Worm (Caenorhabditis elegans) whole organism, L4 larva: ENCODE measurements around the gene his-24.

Experiments
- Y75B8A.6 ChIP-seq: fragments of 200-800 bp; sonication (Bioruptor generic); IDR thresholded peaks from 2 replicates; pipeline ENCODE4 v1.3.6; 2022; ENCODE audit warnings: missing genetic modification reagents, missing genetic modification characterization, missing compliant biosample characterization
- ZK337.2 ChIP-seq: fragments of 200-800 bp; sonication (Bioruptor generic); IDR thresholded peaks from 2 replicates; pipeline ENCODE4 v1.3.6; 2022; ENCODE audit warnings: missing genetic modification reagents, missing genetic modification characterization, missing compliant biosample characterization
- aha-1 ChIP-seq: fragments of 150-350 bp; peaks from one replicate; lab custom pipeline; 2014; ENCODE audit warnings: missing biosample characterization, missing genetic modification characterization
- ceh-44 ChIP-seq: fragments of 200-800 bp; sonication (Bioruptor generic); IDR thresholded peaks from 2 replicates; pipeline ENCODE4 v1.3.6; 2022; ENCODE audit warnings: missing genetic modification reagents, missing genetic modification characterization, missing compliant biosample characterization
- ceh-82 ChIP-seq: sonication (generic microtip); optimal IDR thresholded peaks from 2 replicates; lab custom pipeline; 2017; ENCODE audit warnings: missing biosample characterization, missing genetic modification characterization
- jun-1 ChIP-seq: fragments of 150-350 bp; optimal IDR thresholded peaks from 2 replicates; lab custom pipeline; 2014; ENCODE audit warnings: missing biosample characterization, missing genetic modification reagents, missing genetic modification characterization
- lin-39 ChIP-seq: fragments of 150-350 bp; optimal IDR thresholded peaks from 2 replicates; lab custom pipeline; 2014; ENCODE audit warnings: missing biosample characterization, missing genetic modification reagents, missing genetic modification characterization
- nhr-48 ChIP-seq: sonication (generic microtip); optimal IDR thresholded peaks from 2 replicates; lab custom pipeline; 2016; ENCODE audit warnings: mild to moderate bottlenecking, missing genetic modification characterization, missing compliant biosample characterization
- unc-39 ChIP-seq: sonication (generic microtip); optimal IDR thresholded peaks from 2 replicates; lab custom pipeline; 2017; ENCODE audit warnings: missing biosample characterization, missing genetic modification characterization
- zfp-2 ChIP-seq: sonication (generic microtip); optimal IDR thresholded peaks from 2 replicates; lab custom pipeline; 2016; ENCODE audit warnings: mild to moderate bottlenecking, missing genetic modification characterization, missing compliant biosample characterization

DNA sequence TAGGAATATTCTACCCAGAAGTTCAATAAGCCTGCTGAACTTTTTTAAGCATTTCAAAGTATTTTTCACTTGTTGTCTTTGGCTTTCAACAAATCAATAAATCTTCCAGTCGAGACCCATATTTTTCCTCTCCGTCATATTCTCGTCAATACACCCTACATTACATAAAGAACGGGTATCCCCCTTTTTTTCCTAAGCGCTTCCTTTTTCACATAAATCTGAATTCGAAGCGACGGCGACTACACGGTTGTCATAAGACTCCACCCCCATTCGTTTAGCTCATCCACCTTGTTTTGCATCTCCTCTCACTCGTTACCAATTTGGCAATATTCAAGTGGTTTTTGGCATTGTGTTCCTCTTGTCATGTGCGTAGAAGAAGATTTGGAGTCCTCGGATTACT lies 20.6 kb upstream of the his-24 start, which contains the start of gene M163.9:
- TF ChIP-seq ceh-82 (tag; lab: Kevin White, UChicago) (no peak), jun-1 (tag; lab: Kevin White, UChicago) (no peak), nhr-48 (tag; lab: Kevin White, UChicago) (no peak), ZK337.2 (GFP tag; lab: Robert Waterston, UW) (no peak), zfp-2 (tag; lab: Kevin White, UChicago) (no peak), aha-1 (tag; lab: Kevin White, UChicago) (no peak), lin-39 (tag; lab: Kevin White, UChicago) (no peak), unc-39 (no peak), ceh-44 (GFP tag; lab: Robert Waterston, UW) (no peak), Y75B8A.6 (GFP tag; lab: Robert Waterston, UW) (no peak)
